Fruit fly (Drosophila melanogaster) whole organism, embryonic: ENCODE measurements around the gene Pink1.

ENCODE experiments used
- CG1233 ChIP-seq: fragments of 200-800 bp; sonication (Bioruptor generic); optimal IDR thresholded peaks from 4 replicates; lab custom pipeline; 2018; ENCODE audit warnings: missing biosample characterization, mild to moderate bottlenecking, missing genetic modification characterization
- CG13123 ChIP-seq: fragments of 200-800 bp; sonication (Bioruptor generic); optimal IDR thresholded peaks from 2 replicates; lab custom pipeline; 2016; ENCODE audit warnings: missing biosample characterization, missing genetic modification characterization
- CG13624 ChIP-seq: fragments of 200-800 bp; sonication (Bioruptor generic); optimal IDR thresholded peaks from 2 replicates; lab custom pipeline; 2016; ENCODE audit warnings: missing biosample characterization, missing genetic modification characterization
- CG14710 ChIP-seq: fragments of 200-800 bp; sonication (Bioruptor generic); optimal IDR thresholded peaks from 3 replicates; lab custom pipeline; 2019; ENCODE audit warnings: missing biosample characterization, mild to moderate bottlenecking, missing genetic modification characterization, moderate library complexity
- CG16779 ChIP-seq: fragments of 200-800 bp; sonication (Bioruptor generic); IDR thresholded peaks from 2 replicates; pipeline ENCODE4 v1.3.6; 2022; ENCODE audit warnings: missing biosample characterization, missing genetic modification characterization
- CG17802 ChIP-seq: fragments of 200-800 bp; sonication (Bioruptor generic); optimal IDR thresholded peaks from 2 replicates; lab custom pipeline; 2018; ENCODE audit warnings: missing biosample characterization, mild to moderate bottlenecking, missing genetic modification characterization, moderate library complexity
- CG1792 ChIP-seq: fragments of 200-800 bp; sonication (Bioruptor generic); optimal IDR thresholded peaks from 2 replicates; lab custom pipeline; 2016; ENCODE audit warnings: missing biosample characterization, missing genetic modification characterization
- CG2199 ChIP-seq: fragments of 200-800 bp; sonication (Bioruptor generic); IDR thresholded peaks from 3 replicates; pipeline ENCODE4 v1.3.6; 2022; ENCODE audit warnings: missing biosample characterization, missing genetic modification characterization
- CG3163 ChIP-seq: fragments of 200-800 bp; sonication (Bioruptor generic); optimal IDR thresholded peaks from 3 replicates; lab custom pipeline; 2016; ENCODE audit warnings: missing biosample characterization, missing genetic modification characterization
- CG3407 ChIP-seq: fragments of 200-800 bp; sonication (Bioruptor generic); optimal IDR thresholded peaks from 2 replicates; lab custom pipeline; 2018; ENCODE audit warnings: missing biosample characterization, mild to moderate bottlenecking, missing genetic modification characterization
- CG5245 ChIP-seq: fragments of 200-800 bp; sonication (Bioruptor generic); optimal IDR thresholded peaks from 3 replicates; lab custom pipeline; 2016; ENCODE audit warnings: missing biosample characterization, missing genetic modification characterization
- CG6654 ChIP-seq: fragments of 200-800 bp; sonication (Bioruptor generic); optimal IDR thresholded peaks from 2 replicates; lab custom pipeline; 2017; ENCODE audit warnings: missing biosample characterization, mild to moderate bottlenecking, missing genetic modification characterization
- CG6854 ChIP-seq: fragments of 200-800 bp; sonication (Bioruptor generic); optimal IDR thresholded peaks from 3 replicates; lab custom pipeline; 2017; ENCODE audit warnings: missing biosample characterization, mild to moderate bottlenecking, missing genetic modification characterization
- CG7556 ChIP-seq: fragments of 200-800 bp; sonication (Bioruptor generic); optimal IDR thresholded peaks from 2 replicates; lab custom pipeline; 2017; ENCODE audit warnings: missing biosample characterization, mild to moderate bottlenecking, missing genetic modification characterization
- CG7745 ChIP-seq: fragments of 200-800 bp; sonication (Bioruptor generic); optimal IDR thresholded peaks from 2 replicates; lab custom pipeline; 2018; ENCODE audit warnings: missing biosample characterization, mild to moderate bottlenecking, missing genetic modification characterization, moderate library complexity
- Ets65A ChIP-seq: fragments of 200-800 bp; sonication (Bioruptor generic); peaks from one replicate; lab custom pipeline; 2016; ENCODE audit warnings: missing biosample characterization, missing genetic modification characterization
- Ets97D ChIP-seq: fragments of 200-800 bp; sonication (Bioruptor generic); optimal IDR thresholded peaks from 3 replicates; lab custom pipeline; 2016; ENCODE audit warnings: missing biosample characterization, missing genetic modification characterization
- Fer3 ChIP-seq: fragments of 200-800 bp; sonication (Bioruptor generic); optimal IDR thresholded peaks from 2 replicates; lab custom pipeline; 2018; ENCODE audit warnings: missing biosample characterization, mild to moderate bottlenecking, missing genetic modification characterization, moderate library complexity
- HHEX ChIP-seq: fragments of 200-800 bp; sonication (Bioruptor generic); optimal IDR thresholded peaks from 3 replicates; lab custom pipeline; 2017; ENCODE audit warnings: missing biosample characterization, mild to moderate bottlenecking, missing genetic modification characterization, missing genetic modification reagents
- HmgD ChIP-seq: fragments of 200-800 bp; sonication (Bioruptor generic); optimal IDR thresholded peaks from 3 replicates; lab custom pipeline; 2016; ENCODE audit warnings: missing biosample characterization, missing genetic modification characterization
- Kr ChIP-seq: fragments of 200-800 bp; sonication (Bioruptor generic); optimal IDR thresholded peaks from 2 replicates; lab custom pipeline; 2017; ENCODE audit warnings: missing biosample characterization, mild to moderate bottlenecking, missing genetic modification characterization
- Neu2 ChIP-seq: fragments of 200-800 bp; sonication (Bioruptor generic); optimal IDR thresholded peaks from 3 replicates; lab custom pipeline; 2016; ENCODE audit warnings: missing biosample characterization, missing genetic modification characterization, borderline replicate concordance
- Nf-YC ChIP-seq: fragments of 200-800 bp; optimal IDR thresholded peaks from 3 replicates; lab custom pipeline; 2019; ENCODE audit warnings: missing biosample characterization, mild to moderate bottlenecking, missing genetic modification characterization, moderate library complexity
- Oaz ChIP-seq: fragments of 200-800 bp; sonication (Bioruptor generic); IDR thresholded peaks from 2 replicates; pipeline ENCODE4 v1.3.6; 2022; ENCODE audit warnings: missing biosample characterization, missing genetic modification characterization
- Optix ChIP-seq: fragments of 200-800 bp; sonication (Bioruptor generic); IDR thresholded peaks from 3 replicates; pipeline ENCODE4 v1.3.6; 2022; ENCODE audit warnings: missing biosample characterization, missing genetic modification characterization
- Side ChIP-seq: fragments of 200-800 bp; sonication (Bioruptor generic); optimal IDR thresholded peaks from 2 replicates; lab custom pipeline; 2016; ENCODE audit warnings: missing biosample characterization, missing genetic modification characterization
- Sry-δ ChIP-seq: fragments of 200-800 bp; sonication (Bioruptor generic); optimal IDR thresholded peaks from 2 replicates; lab custom pipeline; 2016; ENCODE audit warnings: missing biosample characterization, missing genetic modification characterization
- TFAM ChIP-seq: fragments of 200-800 bp; sonication (Bioruptor generic); optimal IDR thresholded peaks from 2 replicates; lab custom pipeline; 2017; ENCODE audit warnings: missing biosample characterization, missing genetic modification characterization, inconsistent platforms
- Tbp ChIP-seq: fragments of >200 bp; optimal IDR thresholded peaks from 2 replicates; lab custom pipeline; 2018; ENCODE audit warnings: missing biosample characterization, missing genetic modification characterization
- Vsx1 ChIP-seq: fragments of 200-800 bp; sonication (Bioruptor generic); optimal IDR thresholded peaks from 2 replicates; lab custom pipeline; 2017; ENCODE audit warnings: missing biosample characterization, mild to moderate bottlenecking, missing genetic modification characterization, missing genetic modification reagents
- ab ChIP-seq: fragments of 200-800 bp; sonication (Bioruptor generic); optimal IDR thresholded peaks from 2 replicates; lab custom pipeline; 2016; ENCODE audit warnings: missing biosample characterization, missing genetic modification characterization
- abd-A ChIP-seq: fragments of 200-800 bp; sonication (Bioruptor generic); optimal IDR thresholded peaks from 3 replicates; lab custom pipeline; 2019; ENCODE audit warnings: missing biosample characterization, mild to moderate bottlenecking, missing genetic modification characterization, moderate library complexity
- amos ChIP-seq: fragments of 200-800 bp; sonication (Bioruptor generic); IDR thresholded peaks from 2 replicates; pipeline ENCODE4 v1.3.6; 2022; ENCODE audit warnings: missing biosample characterization, missing genetic modification characterization; ENCODE audit not compliant: partially characterized antibody
- bowl ChIP-seq: fragments of 200-800 bp; sonication (Bioruptor generic); IDR thresholded peaks from 2 replicates; pipeline ENCODE4 v1.3.6; 2022; ENCODE audit warnings: missing biosample characterization, missing genetic modification characterization
- bsh ChIP-seq, 2 experiments: fragments of 200-800 bp; sonication (Bioruptor generic); optimal IDR thresholded peaks; 2 replicates each; lab custom pipeline; 2017 to 2018; ENCODE audit warnings: mild to moderate bottlenecking in 2 of 2, missing biosample characterization in 2 of 2, missing genetic modification characterization in 2 of 2, moderate library complexity in 1 of 2
- crp ChIP-seq, 2 experiments: fragments of 200-800 bp; sonication (Bioruptor generic); optimal IDR thresholded peaks; 2 replicates in 1 of 2; 3 replicates in 1 of 2; lab custom pipeline; 2017; ENCODE audit warnings: missing biosample characterization in 2 of 2, missing genetic modification characterization in 2 of 2, mild to moderate bottlenecking in 1 of 2, moderate library complexity in 1 of 2
- cwo ChIP-seq: fragments of 200-800 bp; sonication (Bioruptor generic); optimal IDR thresholded peaks from 3 replicates; lab custom pipeline; 2017; ENCODE audit warnings: missing biosample characterization, missing genetic modification characterization, mild to moderate bottlenecking, moderate library complexity, missing genetic modification reagents
- danr ChIP-seq: fragments of 200-800 bp; sonication (Bioruptor generic); IDR thresholded peaks from 2 replicates; pipeline ENCODE4 v1.3.6; 2022; ENCODE audit warnings: missing biosample characterization, missing genetic modification characterization
- ftz-f1 ChIP-seq: fragments of 200-800 bp; sonication (Bioruptor generic); optimal IDR thresholded peaks from 2 replicates; lab custom pipeline; 2016; ENCODE audit warnings: missing biosample characterization, missing genetic modification characterization
- h ChIP-seq: fragments of >200 bp; optimal IDR thresholded peaks from 2 replicates; lab custom pipeline; 2017
- inv ChIP-seq: fragments of 200-800 bp; sonication (Bioruptor generic); IDR thresholded peaks from 2 replicates; pipeline ENCODE4 v1.3.6; 2022; ENCODE audit warnings: missing biosample characterization, missing genetic modification characterization; ENCODE audit not compliant: partially characterized antibody
- lilli ChIP-seq: fragments of 200-800 bp; sonication (Bioruptor generic); optimal IDR thresholded peaks from 3 replicates; lab custom pipeline; 2016; ENCODE audit warnings: missing biosample characterization, missing genetic modification characterization
- nau ChIP-seq: fragments of 200-800 bp; sonication (Bioruptor generic); optimal IDR thresholded peaks from 3 replicates; lab custom pipeline; 2017; ENCODE audit warnings: missing biosample characterization, mild to moderate bottlenecking, missing genetic modification characterization, missing genetic modification reagents
- onecut ChIP-seq: fragments of 200-800 bp; sonication (Bioruptor generic); IDR thresholded peaks from 2 replicates; pipeline ENCODE4 v1.3.6; 2022; ENCODE audit warnings: missing biosample characterization, missing genetic modification characterization
- pb ChIP-seq: fragments of 200-800 bp; sonication (Bioruptor generic); optimal IDR thresholded peaks from 3 replicates; lab custom pipeline; 2016; ENCODE audit warnings: missing biosample characterization, missing genetic modification characterization
- repo ChIP-seq: fragments of 200-800 bp; sonication (Bioruptor generic); optimal IDR thresholded peaks from 2 replicates; lab custom pipeline; 2016; ENCODE audit warnings: missing biosample characterization, missing genetic modification characterization
- sc ChIP-seq, 3 experiments: fragments of >200 bp in 2 of 3; fragments of 200-800 bp in 1 of 3; sonication (Bioruptor generic) in 1 of 3; optimal IDR thresholded peaks; 2 replicates in 2 of 3; 3 replicates in 1 of 3; lab custom pipeline; 2017; ENCODE audit warnings: mild to moderate bottlenecking in 1 of 3, missing biosample characterization in 1 of 3, missing genetic modification characterization in 1 of 3, missing genetic modification reagents in 1 of 3
- scrt ChIP-seq: fragments of 200-800 bp; sonication (Bioruptor generic); optimal IDR thresholded peaks from 2 replicates; lab custom pipeline; 2018; ENCODE audit warnings: missing biosample characterization, mild to moderate bottlenecking, missing genetic modification characterization, moderate library complexity
- sr ChIP-seq: fragments of 200-800 bp; sonication (Bioruptor generic); IDR thresholded peaks from 3 replicates; pipeline ENCODE4 v1.3.6; 2022; ENCODE audit warnings: missing biosample characterization, missing genetic modification characterization
- wor ChIP-seq: fragments of 200-800 bp; sonication (Bioruptor generic); IDR thresholded peaks from 2 replicates; pipeline ENCODE4 v1.3.6; 2022; ENCODE audit warnings: missing biosample characterization, missing genetic modification characterization

Gene Pink1

DNA sequence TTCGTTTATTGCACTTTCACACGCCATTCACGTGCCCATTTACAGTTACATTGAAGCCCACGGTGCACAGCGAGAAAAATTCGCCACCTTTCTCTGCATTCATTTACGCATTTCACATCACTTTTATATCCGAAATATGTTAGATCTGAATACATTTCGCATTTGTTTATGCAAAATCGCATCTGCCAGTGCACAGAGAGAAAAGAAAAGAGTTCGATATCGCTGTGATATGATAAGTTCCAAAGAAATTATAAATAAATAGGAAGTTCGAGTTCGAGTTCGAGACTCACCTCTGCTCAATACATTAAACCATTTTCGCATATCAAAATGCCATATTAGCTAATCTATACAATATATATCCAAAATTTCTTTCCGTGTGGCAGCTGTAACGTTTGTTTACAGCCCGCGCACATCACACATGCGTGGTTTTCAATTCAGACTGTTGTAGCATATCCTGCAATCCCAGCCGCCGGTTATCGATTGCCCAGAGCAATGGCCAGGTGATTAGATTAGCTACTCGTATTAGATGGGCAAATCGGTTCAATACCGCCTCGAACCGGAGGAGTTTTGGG, 27.5 kb upstream of the Pink1 start (continued):
- TF ChIP-seq repo (GFP tag; lab: Kevin White, UChicago) = peak; percentile 63
- peak; percentile 50 for TF ChIP-seq CG3407
- peak; percentile 66 for TF ChIP-seq CG1792 (GFP tag; lab: Kevin White, UChicago)
- TF ChIP-seq sr = no peak
- no peak for TF ChIP-seq CG2199 (GFP tag; lab: Robert Waterston, UW)
- TF ChIP-seq pb (GFP tag; lab: Kevin White, UChicago) = peak; percentile 71
- TF ChIP-seq Sry-δ (GFP tag; lab: Kevin White, UChicago) = peak; percentile 34
- TF ChIP-seq bsh (GFP tag; optimal IDR thresholded peaks at IDR 0.05; lab: Kevin White, UChicago) = peak; percentile 73 to 75
- TF ChIP-seq inv (GFP tag; lab: Robert Waterston, UW) = no peak
- peak; percentile 68 for TF ChIP-seq CG5245
- peak; percentile 81 for TF ChIP-seq CG6854 (GFP tag; lab: Kevin White, UChicago)
- peak; percentile 88 for TF ChIP-seq CG13624 (GFP tag; lab: Kevin White, UChicago)
- TF ChIP-seq CG1233 (GFP tag; lab: Kevin White, UChicago) = peak; percentile 80
- TF ChIP-seq ftz-f1 (GFP tag; lab: Kevin White, UChicago) = no peak
- peak; percentile 40 for TF ChIP-seq CG17802 (tag; lab: Kevin White, UChicago)
- TF ChIP-seq Ets65A (GFP tag; lab: Kevin White, UChicago) = peak; percentile 97
- TF ChIP-seq Fer3 (tag; lab: Kevin White, UChicago) = peak; percentile 81
- peak; percentile 48 for TF ChIP-seq Ets97D (GFP tag; lab: Kevin White, UChicago)
- peak; percentile 92 for TF ChIP-seq lilli (GFP tag; lab: Kevin White, UChicago)
- peak; percentile 83 for TF ChIP-seq nau (GFP tag; lab: Kevin White, UChicago)
- TF ChIP-seq HmgD (GFP tag; lab: Kevin White, UChicago) = peak; percentile 12
- no peak for TF ChIP-seq h (lab: Kevin White, UChicago)
- TF ChIP-seq ab (GFP tag; lab: Kevin White, UChicago) = peak; percentile 20
- TF ChIP-seq CG7745 (tag; lab: Kevin White, UChicago) = no peak
- peak; percentile 89 for TF ChIP-seq CG7556 (GFP tag; lab: Kevin White, UChicago)
- TF ChIP-seq amos (GFP tag; lab: Robert Waterston, UW) = no peak
- peak; percentile 69 for TF ChIP-seq Optix (GFP tag; lab: Robert Waterston, UW)
- TF ChIP-seq wor (GFP tag; lab: Robert Waterston, UW) = peak; percentile 71
- no peak for TF ChIP-seq CG16779 (GFP tag; lab: Robert Waterston, UW)
- TF ChIP-seq HHEX = peak; percentile 88
- TF ChIP-seq Nf-YC (tag; lab: Kevin White, UChicago) = peak; percentile 72
- TF ChIP-seq CG3163 = peak; percentile 31
- peak; percentile 73 for TF ChIP-seq CG14710 (tag; lab: Kevin White, UChicago)
- TF ChIP-seq bowl (GFP tag; lab: Robert Waterston, UW) = 0 out of 2 replicates have a peak, but pooled peaks have one; percentile 5
- TF ChIP-seq Oaz (GFP tag; lab: Robert Waterston, UW) = no peak; the same call in 1 of the 2 replicates
- TF ChIP-seq Tbp (GFP tag; lab: Kevin White, UChicago) = no peak
- peak; percentile 22 for TF ChIP-seq TFAM (GFP tag; lab: Kevin White, UChicago)
- peak; percentile 59 for TF ChIP-seq CG6654 (GFP tag; lab: Kevin White, UChicago)
- peak; percentile 86 for TF ChIP-seq cwo
- peak; percentile 73 for TF ChIP-seq Side (GFP tag; lab: Kevin White, UChicago)
- TF ChIP-seq CG13123 (GFP tag; lab: Kevin White, UChicago) = peak; percentile 74
- TF ChIP-seq scrt = peak; percentile 78
- peak; percentile 62 for TF ChIP-seq Vsx1 (GFP tag; lab: Kevin White, UChicago)
- TF ChIP-seq danr = peak; percentile 72
- TF ChIP-seq onecut = peak; percentile 81
- TF ChIP-seq sc (optimal IDR thresholded peaks at IDR 0.05; lab: Kevin White, UChicago) = no peak
- TF ChIP-seq sc (GFP tag; optimal IDR thresholded peaks at IDR 0.05; lab: Kevin White, UChicago) = peak; percentile 67
- peak; percentile 20 for TF ChIP-seq Neu2 (GFP tag; lab: Kevin White, UChicago)
- TF ChIP-seq crp (GFP tag; optimal IDR thresholded peaks at IDR 0.05; lab: Kevin White, UChicago) = peak in 1 of 2 experiments; percentile 37
- TF ChIP-seq abd-A (tag; lab: Kevin White, UChicago) = no peak
- TF ChIP-seq Kr = no peak
